Worm (Caenorhabditis elegans): ENCODE data around the gene ZK1290.5.

ZK1290.5 gene

DNA sequence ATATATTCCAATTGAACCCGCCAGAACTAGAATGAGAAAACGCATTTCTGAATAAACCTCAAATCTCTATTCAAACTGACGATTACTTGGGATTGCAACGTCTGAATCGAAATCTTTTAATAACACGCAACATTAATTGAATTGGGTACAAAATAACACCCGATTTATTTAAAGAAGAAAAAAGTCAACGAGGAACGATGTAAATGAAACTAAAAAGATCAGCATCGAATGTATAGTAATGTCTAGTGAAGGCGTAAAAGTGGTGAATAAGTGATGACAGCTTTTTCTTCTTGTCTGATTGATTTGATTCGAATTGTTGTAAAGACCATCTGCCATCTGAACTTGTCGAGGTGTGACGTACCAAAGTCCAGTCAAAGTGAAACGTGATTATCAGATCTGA lies 35.8 kb upstream of the ZK1290.5 start, which contains the start of gene nas-23:
TSS of gene nas-23 (minus strand) at position 101 of the 400 bp plus-strand sequence.
- TF ChIP-seq ztf-16 (tag; optimal IDR thresholded peaks at IDR 0.05) (no peak), tbx-2 (tag; optimal IDR thresholded peaks at IDR 0.05) (no peak), ahr-1 (tag; optimal IDR thresholded peaks at IDR 0.05) (no peak), syd-9 (tag; optimal IDR thresholded peaks at IDR 0.05) (no peak), K09A11.1 (tag; optimal IDR thresholded peaks at IDR 0.05; ENCODE audit: insufficient read depth) (no peak), hlh-30 (tag; optimal IDR thresholded peaks at IDR 0.05; ENCODE audit: insufficient read depth) (no peak), fax-1 (tag; optimal IDR thresholded peaks at IDR 0.05) (no peak)

DNA sequence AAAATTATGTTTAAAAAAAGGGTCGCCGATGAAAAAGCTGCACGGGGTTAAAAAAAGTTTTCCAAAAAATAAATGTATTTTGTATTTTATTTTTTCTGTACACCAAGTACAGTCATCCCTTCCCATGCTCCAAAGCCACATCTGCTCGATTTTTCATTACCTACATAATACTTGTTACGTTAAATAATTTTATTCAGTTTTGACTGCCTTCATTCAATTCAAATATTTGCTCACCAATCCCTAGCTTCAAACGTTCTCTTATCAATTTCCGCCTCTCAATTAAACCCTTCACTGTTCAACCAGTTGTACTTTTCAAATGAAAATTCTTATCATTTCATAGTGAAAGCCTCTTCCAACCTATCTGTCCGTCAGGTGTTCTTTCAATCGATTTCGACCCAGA lies 35.3 kb upstream of the ZK1290.5 start, which contains the start of gene R10H1.1:
TSS of gene R10H1.1 (plus strand) at position 301 of the 400 bp plus-strand sequence.
- TF ChIP-seq che-1 (tag; optimal IDR thresholded peaks at IDR 0.05), result no peak

DNA sequence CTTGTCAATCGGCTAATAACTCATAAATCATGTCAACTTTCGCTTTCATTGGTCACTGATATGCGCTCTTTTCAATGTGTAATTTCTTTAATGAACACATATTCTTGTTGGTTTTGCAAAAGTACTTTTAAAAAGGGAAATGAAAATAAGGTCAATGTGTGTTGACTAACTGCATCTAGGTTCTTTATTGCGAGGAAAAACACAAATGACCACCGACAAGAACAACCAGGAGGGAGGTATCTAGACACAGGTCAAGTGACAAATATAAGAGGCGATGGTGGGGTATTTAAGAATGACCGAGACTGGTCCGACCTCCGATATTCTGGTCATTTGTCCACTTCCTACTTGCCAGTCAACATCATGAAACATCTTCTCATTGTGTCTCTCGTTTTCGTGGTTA lies 33.4 kb upstream of the ZK1290.5 start, which contains the start of gene spi-1:
TSS of gene spi-1 (plus strand) at position 178 of the 400 bp plus-strand sequence.
- TF ChIP-seq C08G9.2 (tag; optimal IDR thresholded peaks at IDR 0.05), result no peak
- no peak for TF ChIP-seq T23F11.4 (GFP tag; optimal IDR thresholded peaks at IDR 0.05)
- no peak for TF ChIP-seq ttx-3 (tag; optimal IDR thresholded peaks at IDR 0.05)
- TF ChIP-seq ceh-2 (tag; optimal IDR thresholded peaks at IDR 0.05), result no peak
- TF ChIP-seq dmd-4 (tag; optimal IDR thresholded peaks at IDR 0.05; ENCODE audit: borderline replicate concordance), result no peak
- TF ChIP-seq ref-2 (tag; optimal IDR thresholded peaks at IDR 0.05), result no peak

DNA sequence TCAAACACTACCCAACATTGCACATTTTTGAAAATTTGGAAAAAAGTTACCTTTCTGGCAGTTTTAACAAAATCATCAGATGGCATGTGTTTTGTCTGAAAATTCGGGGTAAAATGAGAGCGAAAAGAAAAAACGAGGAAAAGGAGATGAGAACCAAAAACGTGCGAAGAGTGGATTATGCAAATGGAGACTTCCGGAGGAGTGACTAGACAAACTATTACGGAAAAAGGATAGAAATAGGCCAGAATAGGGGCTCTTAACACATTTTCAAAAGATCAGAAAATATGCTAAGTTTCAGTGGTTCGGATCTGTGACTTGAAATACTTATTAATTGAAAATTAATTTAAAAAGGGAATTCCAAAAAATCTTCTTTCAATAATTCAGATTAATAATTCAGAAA lies 30.1 kb upstream of the ZK1290.5 start, which contains the start of gene srab-14:
TSS of gene srab-14 (minus strand) at position 101 of the 400 bp plus-strand sequence.
- TF ChIP-seq hlh-6 (tag; optimal IDR thresholded peaks at IDR 0.05) (no peak), dve-1 (tag; optimal IDR thresholded peaks at IDR 0.05) (no peak), ceh-14 (tag; optimal IDR thresholded peaks at IDR 0.05) (no peak), rnt-1 (tag; optimal IDR thresholded peaks at IDR 0.05) (no peak), fkh-6 (tag; optimal IDR thresholded peaks at IDR 0.05) (no peak), eyg-1 (tag; optimal IDR thresholded peaks at IDR 0.05) (no peak), dmd-4 (tag; optimal IDR thresholded peaks at IDR 0.05; ENCODE audit: borderline replicate concordance) (no peak), elt-4 (tag; optimal IDR thresholded peaks at IDR 0.05) (no peak)

DNA sequence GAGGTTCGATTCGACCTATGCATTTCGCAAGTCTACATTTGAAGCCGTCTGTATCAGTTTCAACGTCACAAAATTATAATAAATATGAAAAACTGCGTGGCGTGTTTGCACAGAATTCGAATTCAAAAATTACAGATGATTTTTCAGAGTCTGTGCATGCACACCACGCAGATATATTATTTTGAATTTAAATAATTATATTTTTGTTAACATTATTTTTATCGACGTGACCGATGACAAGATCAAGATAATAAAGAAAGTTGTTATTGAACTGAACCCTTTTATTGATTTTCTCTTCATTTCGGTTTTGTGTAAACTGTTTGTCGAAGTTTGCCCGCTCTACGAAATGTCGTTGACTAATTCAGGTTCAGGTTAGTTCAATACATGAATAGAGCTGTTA lies 24.4 kb upstream of the ZK1290.5 start, which contains the start of gene C28F5.1:
TSS of gene C28F5.1 (plus strand) at position 301 of the 400 bp plus-strand sequence.
- TF ChIP-seq unc-55 (GFP tag; optimal IDR thresholded peaks at IDR 0.05) (no peak), pqm-1 (tag; optimal IDR thresholded peaks at IDR 0.05) (no peak), nhr-232 (tag; optimal IDR thresholded peaks at IDR 0.05) (no peak)

DNA sequence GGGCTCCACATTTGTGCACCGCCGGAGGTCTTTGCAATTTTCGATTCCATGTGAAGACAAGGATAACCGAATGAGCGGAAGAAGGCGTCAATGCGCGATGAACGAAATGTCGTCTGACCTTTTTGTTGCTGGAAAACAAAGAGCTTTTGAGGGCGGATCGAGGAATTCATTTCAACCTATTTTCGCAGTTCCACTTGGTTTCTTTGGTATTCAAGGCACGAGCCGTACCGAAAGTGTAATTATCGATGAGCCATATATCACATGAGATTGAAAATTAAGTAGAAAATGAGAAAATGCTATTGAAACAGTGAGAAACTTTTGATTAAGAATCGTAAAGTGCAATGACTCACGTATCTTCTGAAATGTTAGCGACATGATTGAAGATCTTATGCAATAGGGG lies 10.2 kb upstream of the ZK1290.5 start, which contains the start of gene glb-9:
TSS of gene glb-9 (minus strand) at position 101 of the 400 bp plus-strand sequence.
- TF ChIP-seq T23F11.4 (GFP tag; optimal IDR thresholded peaks at IDR 0.05) (no peak), lin-11 (tag; optimal IDR thresholded peaks at IDR 0.05) (no peak), ceh-45 (GFP tag; IDR thresholded peaks at IDR 0.05) (no peak), ceh-19 (GFP tag; optimal IDR thresholded peaks at IDR 0.05) (no peak), hlh-30 (tag; optimal IDR thresholded peaks at IDR 0.05; ENCODE audit: insufficient read depth) (no peak), pag-3 (tag; optimal IDR thresholded peaks at IDR 0.05; ENCODE audit: borderline replicate concordance) (no peak), ceh-2 (tag; optimal IDR thresholded peaks at IDR 0.05) (no peak), ztf-16 (tag; optimal IDR thresholded peaks at IDR 0.05) (no peak), hlh-15 (tag; optimal IDR thresholded peaks at IDR 0.05) (no peak), ama-1 (optimal IDR thresholded peaks at IDR 0.05) (no peak)

DNA sequence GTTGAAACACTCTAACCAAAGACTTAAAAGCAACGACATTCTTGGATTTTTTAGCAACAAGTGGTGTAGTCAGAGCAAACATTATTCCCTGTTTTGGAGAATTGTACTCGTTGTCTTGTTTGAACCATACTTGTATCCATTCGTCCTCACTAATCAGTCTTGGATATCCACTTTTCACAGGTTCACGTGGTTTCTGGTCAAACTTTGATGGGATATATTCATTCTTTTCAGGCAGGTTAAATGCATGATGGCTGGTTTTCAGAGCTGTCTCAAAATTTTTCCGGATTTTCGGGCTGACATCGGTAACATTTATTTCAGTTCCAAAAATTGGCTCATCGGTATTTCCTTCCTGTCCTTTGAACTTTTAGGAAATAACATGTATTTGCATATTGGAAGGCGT lies 8.0 kb upstream of the ZK1290.5 start:
- TF ChIP-seq fkh-10 (GFP tag; optimal IDR thresholded peaks at IDR 0.05) (no peak), Y22D7AL.16 (tag; optimal IDR thresholded peaks at IDR 0.05) (no peak), eyg-1 (tag; optimal IDR thresholded peaks at IDR 0.05) (no peak), hlh-15 (tag; optimal IDR thresholded peaks at IDR 0.05) (no peak), fkh-6 (tag; optimal IDR thresholded peaks at IDR 0.05) (no peak), tbx-7 (tag; optimal IDR thresholded peaks at IDR 0.05) (no peak), ceh-31 (tag; optimal IDR thresholded peaks at IDR 0.05) (no peak), ceh-2 (tag; optimal IDR thresholded peaks at IDR 0.05) (no peak), zip-5 (tag; optimal IDR thresholded peaks at IDR 0.05) (no peak), pros-1 (tag; optimal IDR thresholded peaks at IDR 0.05) (no peak), T23F11.4 (GFP tag; optimal IDR thresholded peaks at IDR 0.05) (no peak), fax-1 (tag; optimal IDR thresholded peaks at IDR 0.05) (no peak), ceh-6 (GFP tag; optimal IDR thresholded peaks at IDR 0.05) (no peak)

Measured in whole organism, late embryonic.